Fruit fly (Drosophila melanogaster): ENCODE data around the gene Gip.
A peak's percentile ranks its signal among the peaks of the same experiment; 100 is the strongest.

Gip gene

dm6 chrX:10362557-10363366 lies 33.1 kb upstream of the Gip start (continued):
- TF ChIP-seq Smox (GFP tag; optimal IDR thresholded peaks at IDR 0.05) (peak; percentile 47), svp (GFP tag) (peak; percentile 77), Lpt (GFP tag; optimal IDR thresholded peaks at IDR 0.05) (no peak), CG6163 (GFP tag; IDR thresholded peaks at IDR 0.05) (0 out of 3 replicates have a peak, but pooled peaks have one; percentile 39), esn (GFP tag; optimal IDR thresholded peaks at IDR 0.05) (peak; percentile 67), achi (GFP tag; optimal IDR thresholded peaks at IDR 0.05) (peak; percentile 32), pdm3 (GFP tag; optimal IDR thresholded peaks at IDR 0.05) (peak; percentile 47)

dm6 chrX:10362127-10362526 lies 32.5 kb upstream of the Gip start:
- no peak for TF ChIP-seq CG8632 (GFP tag; optimal IDR thresholded peaks at IDR 0.05)
- TF ChIP-seq CG16779 (tag; optimal IDR thresholded peaks at IDR 0.05), result no peak
- no peak for TF ChIP-seq CG6854 (GFP tag; optimal IDR thresholded peaks at IDR 0.05)
- no peak for TF ChIP-seq acj6 (GFP tag; optimal IDR thresholded peaks at IDR 0.05)

DNA sequence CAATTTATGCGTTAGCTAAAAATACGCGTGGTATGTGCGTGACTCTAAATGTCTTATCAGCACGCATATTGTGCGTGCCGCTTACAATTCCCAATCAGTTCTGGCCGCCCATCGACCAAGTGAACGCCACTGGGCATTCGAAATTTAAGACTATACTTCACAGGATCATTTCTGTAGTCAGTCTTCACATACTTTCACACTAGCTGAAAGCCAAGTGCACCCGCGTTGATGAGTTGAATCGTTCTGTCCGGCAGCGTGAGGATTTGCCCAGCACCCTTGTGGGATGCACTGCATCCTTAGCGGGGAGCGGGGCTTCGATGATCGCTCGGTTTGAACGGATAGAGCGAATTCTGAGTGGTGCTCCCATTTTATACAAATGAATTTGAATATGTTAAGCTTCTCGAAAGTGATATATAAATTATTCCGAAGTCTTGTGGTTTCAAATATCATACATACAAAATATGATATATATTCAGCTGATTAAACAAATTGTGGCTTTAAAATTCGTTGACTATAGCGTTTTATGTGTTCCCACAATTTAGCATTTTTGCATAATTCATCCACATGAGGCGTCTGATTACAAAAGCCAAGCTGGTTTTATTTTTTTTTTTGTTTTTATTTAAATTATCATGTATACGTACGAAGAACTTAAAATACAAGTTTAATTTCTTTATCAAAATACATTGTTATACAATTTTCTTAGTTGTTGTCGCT lies 18.5 kb upstream of the Gip start:
- TF ChIP-seq CG6163 (GFP tag; IDR thresholded peaks at IDR 0.05) (no peak), CG31627 (GFP tag; optimal IDR thresholded peaks at IDR 0.05) (no peak), achi (GFP tag; optimal IDR thresholded peaks at IDR 0.05) (no peak), CG11902 (GFP tag; optimal IDR thresholded peaks at IDR 0.05) (no peak), Eip78C (GFP tag) (peak; percentile 35), Sox102F (GFP tag; optimal IDR thresholded peaks at IDR 0.05) (no peak), CG6808 (GFP tag; optimal IDR thresholded peaks at IDR 0.05) (no peak), vri (GFP tag; optimal IDR thresholded peaks at IDR 0.05) (no peak)

- no peak for TF ChIP-seq CG15336 (GFP tag; IDR thresholded peaks at IDR 0.05)
- TF ChIP-seq Sox14 (GFP tag; optimal IDR thresholded peaks at IDR 0.05), result no peak
- TF ChIP-seq CG11902 (GFP tag; optimal IDR thresholded peaks at IDR 0.05), result no peak
- TF ChIP-seq Hr4 (GFP tag; optimal IDR thresholded peaks at IDR 0.05), result no peak
- TF ChIP-seq dsx (GFP tag; optimal IDR thresholded peaks at IDR 0.05; ENCODE audit: poor library complexity, severe bottlenecking), result no peak
- no peak for TF ChIP-seq CG6808 (GFP tag; optimal IDR thresholded peaks at IDR 0.05)
- no peak for TF ChIP-seq Sox102F (GFP tag; optimal IDR thresholded peaks at IDR 0.05)
- no peak for TF ChIP-seq Hr39 (GFP tag; optimal IDR thresholded peaks at IDR 0.05)
- TF ChIP-seq CG4318 (GFP tag; optimal IDR thresholded peaks at IDR 0.05), result no peak
- no peak for TF ChIP-seq CG16779 (tag; optimal IDR thresholded peaks at IDR 0.05)
- no peak for TF ChIP-seq svp (GFP tag)
- TF ChIP-seq CG9139 (GFP tag; optimal IDR thresholded peaks at IDR 0.05), result no peak
- no peak for TF ChIP-seq CG6792 (GFP tag; optimal IDR thresholded peaks at IDR 0.05)
- no peak for TF ChIP-seq Lpt (GFP tag; optimal IDR thresholded peaks at IDR 0.05)
- no peak for TF ChIP-seq CG8119 (GFP tag; IDR thresholded peaks at IDR 0.05)
- TF ChIP-seq Eip78C (GFP tag), result no peak
- no peak for TF ChIP-seq pdm3 (GFP tag; optimal IDR thresholded peaks at IDR 0.05)
- no peak for TF ChIP-seq achi (GFP tag; optimal IDR thresholded peaks at IDR 0.05)
- TF ChIP-seq Gug (GFP tag; IDR thresholded peaks at IDR 0.05), result no peak
Observed at dm6 chrX:10340492-10340891, 10.8 kb upstream of the Gip start.

- no peak for TF ChIP-seq Sox15 (GFP tag; optimal IDR thresholded peaks at IDR 0.05)
- TF ChIP-seq OdsH (GFP tag; optimal IDR thresholded peaks at IDR 0.05), result no peak
- no peak for TF ChIP-seq Hr38 (GFP tag; optimal IDR thresholded peaks at IDR 0.05)
- no peak for TF ChIP-seq CG32006 (GFP tag; optimal IDR thresholded peaks at IDR 0.05)
- TF ChIP-seq dac (GFP tag; optimal IDR thresholded peaks at IDR 0.05), result no peak
- TF ChIP-seq pdm3 (GFP tag; optimal IDR thresholded peaks at IDR 0.05), result no peak
Observed at dm6 chrX:10333352-10333751, 3.7 kb upstream of the Gip start, which contains the start of gene CG43740. TSS of gene CG43740 (plus strand) at chrX:10333652.

All from whole organism, prepupa.